Fruit fly (Drosophila melanogaster) Kc167 (cell line): ENCODE measurements around the gene CG14668.

Experiments
- Myc ChIP-seq: fragments of >200 bp; optimal IDR thresholded peaks from 2 replicates; lab custom pipeline; 2017; ENCODE audit warnings: missing external identifiers
- Sin3A ChIP-seq: fragments of >200 bp; optimal IDR thresholded peaks from 2 replicates; lab custom pipeline; 2018; ENCODE audit warnings: missing external identifiers
- h ChIP-seq: fragments of >200 bp; optimal IDR thresholded peaks from 3 replicates; lab custom pipeline; 2018; ENCODE audit warnings: missing external identifiers
- insv ChIP-seq: fragments of >200 bp; optimal IDR thresholded peaks from 3 replicates; lab custom pipeline; 2018; ENCODE audit warnings: missing external identifiers
- psq ChIP-seq: fragments of >200 bp; optimal IDR thresholded peaks from 2 replicates; lab custom pipeline; 2017; ENCODE audit warnings: missing external identifiers
- ttk ChIP-seq: sonication (Bioruptor generic); optimal IDR thresholded peaks from 2 replicates; lab custom pipeline; 2017; ENCODE audit warnings: missing external identifiers

DNA sequence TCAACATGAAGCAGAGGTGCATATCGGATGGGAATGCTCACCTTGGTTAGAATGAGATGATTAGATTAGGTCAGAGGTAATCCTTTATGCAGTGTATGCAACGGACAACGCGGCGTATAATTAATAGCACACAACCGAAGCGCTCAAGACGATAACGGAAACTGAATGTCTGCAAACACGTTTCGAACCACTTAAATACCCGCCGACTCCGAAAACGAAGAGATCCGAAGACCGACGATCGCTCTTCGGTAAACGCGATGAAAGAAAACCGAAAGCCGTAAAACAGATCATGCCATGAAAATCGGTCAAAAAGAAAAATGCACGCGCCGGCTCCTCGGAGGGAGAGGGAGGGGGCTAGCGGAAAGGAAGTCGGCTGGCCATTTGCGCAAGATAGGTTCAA is 16.5 kb upstream of the CG14668 start, which contains the start of gene CG2663:
- no peak for TF ChIP-seq h
- no peak for TF ChIP-seq psq (lab: Kevin White, UChicago)
- no peak for TF ChIP-seq ttk
- TF ChIP-seq Myc (lab: Kevin White, UChicago): no peak
- TF ChIP-seq insv (lab: Kevin White, UChicago): no peak
- no peak for TF ChIP-seq Sin3A (lab: Kevin White, UChicago)
